Worm (Caenorhabditis elegans) whole organism, L4 larva: ENCODE measurements around the gene mkk-4.

Experiments used
- R02D3.7 ChIP-seq: fragments of 150-350 bp; sonication (generic microtip); optimal IDR thresholded peaks from 3 replicates; lab custom pipeline; 2014; ENCODE audit warnings: missing biosample characterization, missing genetic modification characterization
- T26A8.4 ChIP-seq: fragments of 200-800 bp; sonication (Bioruptor generic); IDR thresholded peaks from 2 replicates; pipeline ENCODE4 v1.3.6; 2022; ENCODE audit warnings: missing genetic modification characterization, missing compliant biosample characterization
- aha-1 ChIP-seq: fragments of 150-350 bp; peaks from one replicate; lab custom pipeline; 2014; ENCODE audit warnings: missing biosample characterization, missing genetic modification characterization
- aly-2 ChIP-seq: sonication (generic microtip); optimal IDR thresholded peaks from 2 replicates; lab custom pipeline; 2018; ENCODE audit warnings: missing biosample characterization, missing genetic modification characterization
- attf-4 ChIP-seq: sonication (generic microtip); optimal IDR thresholded peaks from 3 replicates; lab custom pipeline; 2017; ENCODE audit warnings: missing biosample characterization, missing genetic modification characterization
- ceh-20 ChIP-seq: fragments of 200-800 bp; sonication (Bioruptor generic); IDR thresholded peaks from 2 replicates; pipeline ENCODE4 v1.3.6; 2022; ENCODE audit warnings: missing genetic modification reagents, missing genetic modification characterization, missing compliant biosample characterization
- ceh-32 ChIP-seq: sonication (generic microtip); optimal IDR thresholded peaks from 2 replicates; lab custom pipeline; 2016; ENCODE audit warnings: mild to moderate bottlenecking, missing genetic modification characterization, missing compliant biosample characterization; ENCODE audit not compliant: poor library complexity
- ceh-44 ChIP-seq: fragments of 200-800 bp; sonication (Bioruptor generic); IDR thresholded peaks from 2 replicates; pipeline ENCODE4 v1.3.6; 2022; ENCODE audit warnings: missing genetic modification reagents, missing genetic modification characterization, missing compliant biosample characterization
- ceh-82 ChIP-seq: sonication (generic microtip); optimal IDR thresholded peaks from 2 replicates; lab custom pipeline; 2017; ENCODE audit warnings: missing biosample characterization, missing genetic modification characterization
- dmd-8 ChIP-seq: fragments of 200-800 bp; sonication (Bioruptor generic); IDR thresholded peaks from 2 replicates; pipeline ENCODE4 v1.3.6; 2022; ENCODE audit warnings: missing genetic modification characterization, missing compliant biosample characterization
- egl-27 ChIP-seq: sonication (generic microtip); optimal IDR thresholded peaks from 3 replicates; lab custom pipeline; 2017; ENCODE audit warnings: missing biosample characterization, missing genetic modification reagents, missing genetic modification characterization
- hlh-30 ChIP-seq: sonication (generic microtip); optimal IDR thresholded peaks from 2 replicates; lab custom pipeline; 2017; ENCODE audit warnings: antibody characterized with exemption, mild to moderate bottlenecking, missing genetic modification characterization, missing compliant biosample characterization; ENCODE audit not compliant: insufficient read depth
- hmg-1.1 ChIP-seq: fragments of 200-800 bp; sonication (Bioruptor generic); IDR thresholded peaks from 2 replicates; pipeline ENCODE4 v1.3.6; 2022; ENCODE audit warnings: missing genetic modification reagents, missing genetic modification characterization, missing compliant biosample characterization
- jun-1 ChIP-seq: fragments of 150-350 bp; optimal IDR thresholded peaks from 2 replicates; lab custom pipeline; 2014; ENCODE audit warnings: missing biosample characterization, missing genetic modification reagents, missing genetic modification characterization
- lin-1 ChIP-seq: fragments of 200-800 bp; sonication (Bioruptor generic); IDR thresholded peaks from 2 replicates; pipeline ENCODE4 v1.3.6; 2022; ENCODE audit warnings: missing genetic modification reagents, missing genetic modification characterization, missing compliant biosample characterization
- lin-29 ChIP-seq: fragments of 200-800 bp; sonication (Bioruptor generic); IDR thresholded peaks from 2 replicates; pipeline ENCODE4 v1.3.6; 2022; ENCODE audit warnings: missing genetic modification reagents, missing genetic modification characterization, missing compliant biosample characterization
- madf-9 ChIP-seq: fragments of 200-800 bp; sonication (Bioruptor generic); conservative IDR thresholded peaks from 2 replicates; pipeline ENCODE4 v1.3.6; 2022; ENCODE audit warnings: missing genetic modification reagents, missing genetic modification characterization, missing compliant biosample characterization
- mdl-1 ChIP-seq, 2 experiments: fragments of 150-350 bp in 1 of 2; sonication (generic microtip) in 1 of 2; optimal IDR thresholded peaks; 2 replicates each; lab custom pipeline; 2014 to 2017; ENCODE audit warnings: missing biosample characterization in 2 of 2, missing genetic modification characterization in 2 of 2
- mes-2 ChIP-seq: sonication (generic microtip); optimal IDR thresholded peaks from 2 replicates; lab custom pipeline; 2016; ENCODE audit warnings: missing genotype, mild to moderate bottlenecking, missing genetic modification characterization, missing compliant biosample characterization; ENCODE audit not compliant: poor library complexity, severe bottlenecking
- mxl-2 ChIP-seq: fragments of 200-800 bp; sonication (Bioruptor generic); conservative IDR thresholded peaks from 2 replicates; pipeline ENCODE4 v1.3.6; 2022; ENCODE audit warnings: missing genetic modification reagents, missing genetic modification characterization, missing compliant biosample characterization
- nhr-10 ChIP-seq: fragments of 150-350 bp; optimal IDR thresholded peaks from 2 replicates; lab custom pipeline; 2014; ENCODE audit warnings: missing biosample characterization, missing genetic modification characterization
- nhr-41 ChIP-seq: fragments of 200-800 bp; sonication (Bioruptor generic); IDR thresholded peaks from 2 replicates; pipeline ENCODE4 v1.3.6; 2022; ENCODE audit warnings: missing genetic modification reagents, missing genetic modification characterization, missing compliant biosample characterization
- nhr-77 ChIP-seq: fragments of 150-350 bp; optimal IDR thresholded peaks from 2 replicates; lab custom pipeline; 2014; ENCODE audit warnings: missing biosample characterization, missing genetic modification characterization
- php-3 ChIP-seq: fragments of 200-800 bp; sonication (Bioruptor generic); IDR thresholded peaks from 2 replicates; pipeline ENCODE4 v1.3.6; 2022; ENCODE audit warnings: missing genetic modification reagents, missing genetic modification characterization, missing compliant biosample characterization
- pqm-1 ChIP-seq: sonication (generic microtip); optimal IDR thresholded peaks from 2 replicates; lab custom pipeline; 2017; ENCODE audit warnings: missing biosample characterization, missing genetic modification characterization
- rbr-2 ChIP-seq: sonication (generic microtip); optimal IDR thresholded peaks from 2 replicates; lab custom pipeline; 2016; ENCODE audit warnings: missing genotype, missing genetic modification characterization, missing compliant biosample characterization
- set-16 ChIP-seq: fragments of 200-800 bp; sonication (Bioruptor generic); IDR thresholded peaks from 2 replicates; pipeline ENCODE4 v1.3.6; 2022; ENCODE audit warnings: missing genetic modification reagents, missing genetic modification characterization, missing compliant biosample characterization
- skn-1 ChIP-seq: fragments of 150-350 bp; optimal IDR thresholded peaks from 2 replicates; lab custom pipeline; 2014; ENCODE audit warnings: missing biosample characterization, missing genetic modification characterization
- spr-3 ChIP-seq: fragments of 200-800 bp; sonication (Bioruptor generic); optimal IDR thresholded peaks from 2 replicates; lab custom pipeline; 2018; ENCODE audit warnings: mild to moderate bottlenecking, missing genetic modification characterization, missing compliant biosample characterization
- unc-130 ChIP-seq: sonication (generic microtip); optimal IDR thresholded peaks from 2 replicates; lab custom pipeline; 2016; ENCODE audit warnings: missing genetic modification reagents, missing genetic modification characterization, missing compliant biosample characterization
- vab-7 ChIP-seq: fragments of 200-800 bp; sonication (Bioruptor generic); IDR thresholded peaks from 2 replicates; pipeline ENCODE4 v1.3.6; 2022; ENCODE audit warnings: missing genetic modification reagents, missing genetic modification characterization, missing compliant biosample characterization
- zag-1 ChIP-seq: fragments of 150-350 bp; optimal IDR thresholded peaks from 2 replicates; lab custom pipeline; 2014; ENCODE audit warnings: missing biosample characterization, missing genetic modification characterization
- zip-11 ChIP-seq: fragments of 200-800 bp; sonication (Bioruptor generic); IDR thresholded peaks from 2 replicates; pipeline ENCODE4 v1.3.6; 2022; ENCODE audit warnings: missing genetic modification characterization, missing compliant biosample characterization

The mkk-4 gene

ce11 chrX:10074988-10075387, 47.3 kb downstream of the mkk-4 start, which contains the start of gene dao-4:
dao-4 (plus strand) TSS chrX:10075288.
- TF ChIP-seq vab-7 (GFP tag; lab: Robert Waterston, UW): no peak
- TF ChIP-seq jun-1 (tag; lab: Kevin White, UChicago): no peak
- no peak for TF ChIP-seq rbr-2
- TF ChIP-seq pqm-1 (tag; lab: Kevin White, UChicago): no peak
- no peak for TF ChIP-seq nhr-41 (GFP tag; lab: Robert Waterston, UW)
- no peak for TF ChIP-seq zip-11
- TF ChIP-seq aly-2: no peak
- TF ChIP-seq lin-1 (GFP tag; lab: Robert Waterston, UW): no peak
- TF ChIP-seq spr-3 (GFP tag; lab: Kevin White, UChicago): no peak
- TF ChIP-seq skn-1 (tag; lab: Kevin White, UChicago): no peak
- no peak for TF ChIP-seq nhr-10 (tag; lab: Kevin White, UChicago)
- TF ChIP-seq nhr-77 (tag; lab: Kevin White, UChicago): no peak
- no peak for TF ChIP-seq egl-27
- TF ChIP-seq ceh-20 (GFP tag; lab: Robert Waterston, UW): no peak
- TF ChIP-seq madf-9 (GFP tag; lab: Robert Waterston, UW): no peak
- no peak for TF ChIP-seq ceh-44 (GFP tag; lab: Robert Waterston, UW)
- TF ChIP-seq unc-130 (GFP tag; lab: Kevin White, UChicago): no peak
- no peak for TF ChIP-seq R02D3.7
- no peak for TF ChIP-seq mdl-1 (tag; optimal IDR thresholded peaks at IDR 0.05; lab: Kevin White, UChicago)
- no peak for TF ChIP-seq attf-4

ce11 chrX:10076334-10076733, 48.7 kb downstream of the mkk-4 start:
- TF ChIP-seq attf-4 (no peak), zag-1 (no peak), T26A8.4 (GFP tag; lab: Robert Waterston, UW) (0 out of 2 replicates have a peak, but pooled peaks have one; percentile 17)

DNA sequence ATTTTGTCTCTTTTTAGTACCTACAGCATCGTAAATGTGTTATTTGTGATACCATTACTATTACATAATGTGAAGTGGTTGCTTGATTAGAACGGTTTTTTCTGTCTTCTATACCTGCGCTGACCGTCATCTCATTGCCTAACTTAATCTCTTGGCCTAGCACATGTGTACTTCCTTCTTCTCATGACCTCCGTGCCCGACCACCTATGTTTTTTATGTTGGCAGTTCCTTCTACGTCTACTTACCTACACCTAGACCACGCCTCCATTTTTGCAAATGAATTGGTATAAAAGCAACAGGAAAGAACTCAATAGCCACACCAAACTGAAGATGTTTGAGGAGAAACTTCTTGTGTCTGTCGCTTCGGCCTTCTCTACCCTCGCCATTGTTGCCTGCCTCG, 49.6 kb downstream of the mkk-4 start, which contains the start of gene col-176:
Gene col-176, plus strand, starts transcription at position 301 of the 400 bp plus-strand sequence.
- no peak for TF ChIP-seq vab-7 (GFP tag; lab: Robert Waterston, UW)
- TF ChIP-seq ceh-32: no peak
- TF ChIP-seq hlh-30 (tag; lab: Kevin White, UChicago): peak; percentile 11
- no peak for TF ChIP-seq mxl-2 (GFP tag; lab: Robert Waterston, UW)
- peak; percentile 46 for TF ChIP-seq nhr-10 (tag; lab: Kevin White, UChicago)

DNA sequence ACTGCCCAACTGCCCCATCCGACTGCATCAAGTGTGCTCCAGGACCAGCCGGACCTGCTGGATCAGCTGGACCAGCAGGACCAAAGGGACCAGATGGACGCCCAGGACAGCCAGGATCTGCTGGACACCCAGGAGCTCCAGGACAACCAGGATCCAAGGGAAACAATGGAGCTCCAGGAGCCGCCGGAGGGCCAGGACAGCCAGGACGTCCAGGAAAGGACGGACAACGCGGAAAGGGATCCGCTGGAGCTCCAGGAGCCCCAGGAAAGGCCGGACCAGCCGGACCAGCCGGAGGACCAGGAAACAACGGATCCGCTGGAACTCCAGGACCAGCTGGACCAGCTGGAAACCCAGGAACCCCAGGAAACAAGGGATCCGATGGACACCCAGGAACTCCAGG, 50.4 kb downstream of the mkk-4 start:
- TF ChIP-seq set-16 (peak; percentile 98), mes-2 (peak; percentile 4), dmd-8 (GFP tag; lab: Robert Waterston, UW) (no peak), lin-29 (GFP tag; lab: Robert Waterston, UW) (no peak)

ce11 chrX:10078637-10079036, 51.0 kb downstream of the mkk-4 start:
- TF ChIP-seq mes-2 (peak; percentile 58), php-3 (no peak)
- TF ChIP-seq, all 104 proteins: peak for 1

ce11 chrX:10079230-10079629, 51.6 kb downstream of the mkk-4 start:
- TF ChIP-seq ceh-82 (tag; lab: Kevin White, UChicago) (no peak), mes-2 (peak; percentile 0), set-16 (peak; percentile 42), aha-1 (tag; lab: Kevin White, UChicago) (peak; percentile 54), hmg-1.1 (GFP tag; lab: Robert Waterston, UW) (0 out of 2 replicates have a peak, but pooled peaks have one; percentile 19), rbr-2 (peak; percentile 17), ceh-44 (GFP tag; lab: Robert Waterston, UW) (no peak)
